Fruit fly (Drosophila melanogaster): ENCODE data around the gene Cyp6d5.
A peak's percentile ranks its signal among the peaks of the same experiment; 100 is the strongest.

The Cyp6d5 gene

DNA sequence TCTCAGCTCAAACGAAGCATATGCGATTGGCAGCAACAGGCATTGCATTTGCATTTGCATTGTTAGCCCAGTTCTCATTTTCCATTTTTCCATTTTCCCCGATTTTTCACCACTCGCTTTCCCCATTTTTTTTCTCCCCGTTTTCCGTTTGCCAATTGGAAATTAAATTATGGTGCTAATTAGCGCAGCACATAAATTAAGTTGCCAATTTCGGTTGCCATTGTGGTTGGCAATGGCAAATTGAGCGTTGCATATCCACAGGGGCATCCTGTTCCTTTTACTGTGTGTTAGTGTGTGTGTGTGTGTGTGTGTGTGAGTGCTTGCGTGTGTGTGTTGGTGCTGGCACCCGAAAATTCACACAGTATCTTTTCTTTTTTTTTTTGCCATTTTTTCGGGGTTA is 8.3 kb downstream of the Cyp6d5 start:
- TF ChIP-seq CG8359 (GFP tag; optimal IDR thresholded peaks at IDR 0.05; ENCODE audit: borderline replicate concordance) (no peak), C15 (GFP tag; IDR thresholded peaks at IDR 0.05) (0 out of 3 replicates have a peak, but pooled peaks have one; percentile 39), sens-2 (GFP tag; IDR thresholded peaks at IDR 0.05) (0 out of 2 replicates have a peak, but pooled peaks have one; percentile 13), Ets97D (GFP tag; optimal IDR thresholded peaks at IDR 0.05) (no peak), insv (GFP tag; optimal IDR thresholded peaks at IDR 0.05) (peak in 1 of 2 experiments; percentile 91), lov (optimal IDR thresholded peaks at IDR 0.05) (no peak), lov (GFP tag; IDR thresholded peaks at IDR 0.05) (0 out of 3 replicates have a peak, but pooled peaks have one; percentile 37), crc (GFP tag; optimal IDR thresholded peaks at IDR 0.05) (no peak), zen (tag; optimal IDR thresholded peaks at IDR 0.05) (peak; percentile 89), ems (GFP tag; optimal IDR thresholded peaks at IDR 0.05) (no peak), Elba2 (GFP tag; optimal IDR thresholded peaks at IDR 0.05) (peak; percentile 89), Pdp1 (GFP tag; optimal IDR thresholded peaks at IDR 0.05) (no peak), tio (GFP tag; optimal IDR thresholded peaks at IDR 0.05) (no peak), Ets65A (GFP tag) (peak; percentile 58), chm (GFP tag; IDR thresholded peaks at IDR 0.05) (no peak), CG18619 (GFP tag; optimal IDR thresholded peaks at IDR 0.05) (no peak), cg (GFP tag; optimal IDR thresholded peaks at IDR 0.05) (peak; percentile 18), NK7.1 (GFP tag; optimal IDR thresholded peaks at IDR 0.05) (no peak), CG6254 (GFP tag; optimal IDR thresholded peaks at IDR 0.05) (no peak), CG30020 (tag; optimal IDR thresholded peaks at IDR 0.05) (no peak), repo (GFP tag; optimal IDR thresholded peaks at IDR 0.05) (no peak)

- peak; percentile 30 for TF ChIP-seq phol (tag; optimal IDR thresholded peaks at IDR 0.05)
- TF ChIP-seq Ssrp (tag; optimal IDR thresholded peaks at IDR 0.05), result peak; percentile 16
- TF ChIP-seq Dp (GFP tag; optimal IDR thresholded peaks at IDR 0.05), result no peak
- peak in 1 of 2 experiments; percentile 11 for TF ChIP-seq chif (GFP tag; optimal IDR thresholded peaks at IDR 0.05)
- TF ChIP-seq CG8765 (GFP tag; IDR thresholded peaks at IDR 0.05), result 0 out of 2 replicates have a peak, but pooled peaks have one; percentile 55
- TF ChIP-seq seq (GFP tag; IDR thresholded peaks at IDR 0.05), result 0 out of 2 replicates have a peak, but pooled peaks have one; percentile 6
- no peak for TF ChIP-seq Dref (GFP tag; IDR thresholded peaks at IDR 0.05)
- TF ChIP-seq CG2678 (tag; optimal IDR thresholded peaks at IDR 0.05), result peak; percentile 25
- peak; percentile 0 for TF ChIP-seq CG10979 (tag; optimal IDR thresholded peaks at IDR 0.05)
- TF ChIP-seq CG17385 (GFP tag; optimal IDR thresholded peaks at IDR 0.05), result peak; percentile 14
- TF ChIP-seq lola (GFP tag; optimal IDR thresholded peaks at IDR 0.05), result peak in 1 of 3 experiments; percentile 44
- no peak for TF ChIP-seq tin (GFP tag; optimal IDR thresholded peaks at IDR 0.05)
- TF ChIP-seq sc (optimal IDR thresholded peaks at IDR 0.05), result no peak
- TF ChIP-seq sc (GFP tag; optimal IDR thresholded peaks at IDR 0.05), result no peak
- TF ChIP-seq gsb-n (tag; optimal IDR thresholded peaks at IDR 0.05), result peak; percentile 24
- TF ChIP-seq Ets65A (GFP tag), result peak; percentile 34
- TF ChIP-seq Chrac-16 (GFP tag; optimal IDR thresholded peaks at IDR 0.05), result peak; percentile 21
- peak; percentile 76 for TF ChIP-seq row (GFP tag; IDR thresholded peaks at IDR 0.05)
- TF ChIP-seq ranshi (GFP tag; IDR thresholded peaks at IDR 0.05), result no peak
- peak; percentile 56; the same call in 1 of the 2 replicates for TF ChIP-seq Ptx1 (GFP tag; IDR thresholded peaks at IDR 0.05)
- peak; percentile 39 for TF ChIP-seq CG10366 (GFP tag; IDR thresholded peaks at IDR 0.05)
- TF ChIP-seq ems (GFP tag; optimal IDR thresholded peaks at IDR 0.05), result no peak
- TF ChIP-seq stwl (tag; optimal IDR thresholded peaks at IDR 0.05), result peak; percentile 12
- TF ChIP-seq Oli (tag; optimal IDR thresholded peaks at IDR 0.05), result peak; percentile 52
- peak; percentile 44 for TF ChIP-seq az2 (GFP tag; optimal IDR thresholded peaks at IDR 0.05)
- no peak for TF ChIP-seq Neu2 (GFP tag; optimal IDR thresholded peaks at IDR 0.05; ENCODE audit: borderline replicate concordance)
- peak; percentile 7 for TF ChIP-seq twi (tag; optimal IDR thresholded peaks at IDR 0.05)
- TF ChIP-seq ab (GFP tag; optimal IDR thresholded peaks at IDR 0.05), result no peak
- TF ChIP-seq ci (GFP tag; IDR thresholded peaks at IDR 0.05), result 0 out of 3 replicates have a peak, but pooled peaks have one; percentile 38
- TF ChIP-seq CG17568 (GFP tag; optimal IDR thresholded peaks at IDR 0.05), result peak; percentile 21
- TF ChIP-seq Atf6 (GFP tag; IDR thresholded peaks at IDR 0.05), result peak; percentile 38; the same call in 1 of the 2 replicates
- TF ChIP-seq sr (GFP tag; IDR thresholded peaks at IDR 0.05), result no peak
Observed at dm6 chr3R:14041036-14041435, 12.0 kb downstream of the Cyp6d5 start.

Data from whole organism, embryonic.